Fruit fly (Drosophila melanogaster): Measurements from ENCODE around the gene Tsf2.

DNA sequence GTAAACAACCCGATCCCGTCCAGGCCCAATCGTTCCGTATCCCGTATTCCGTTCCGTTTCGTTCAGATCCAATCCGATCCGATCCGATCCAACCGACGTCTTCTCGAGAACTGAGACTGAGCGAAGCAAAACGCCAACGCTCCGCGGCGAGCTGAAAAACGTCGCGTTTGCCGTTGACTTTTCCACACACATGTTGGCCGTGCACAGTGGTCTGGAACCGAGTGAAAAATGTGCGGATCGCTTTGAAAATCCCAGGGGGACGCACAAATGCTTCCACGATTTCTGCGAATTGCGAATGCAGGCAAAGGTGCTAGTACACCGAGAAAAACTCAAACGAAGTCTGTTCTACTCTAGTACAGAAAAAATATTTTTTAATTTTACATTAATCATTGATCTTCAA is 48.6 kb downstream of the Tsf2 start, which contains the start of gene CG10663:
- TF ChIP-seq pan (optimal IDR thresholded peaks at IDR 0.05) (no peak), psq (optimal IDR thresholded peaks at IDR 0.05) (no peak), Dll (optimal IDR thresholded peaks at IDR 0.05) (no peak), CG8478 (optimal IDR thresholded peaks at IDR 0.05) (no peak), usp (GFP tag; optimal IDR thresholded peaks at IDR 0.05) (no peak), EcR (GFP tag; optimal IDR thresholded peaks at IDR 0.05) (no peak)

All from whole organism.